Worm (Caenorhabditis elegans) whole organism, mixed stage, embryonic: ENCODE data around the gene cox-5A.

Experiments
- M03D4.4 ChIP-seq: sonication (generic microtip); optimal IDR thresholded peaks from 2 replicates; lab custom pipeline; 2017; ENCODE audit warnings: mild to moderate bottlenecking, missing genetic modification characterization, missing compliant biosample characterization
- blmp-1 ChIP-seq: fragments of 150-350 bp; optimal IDR thresholded peaks from 2 replicates; lab custom pipeline; 2014; ENCODE audit warnings: missing biosample characterization, missing genetic modification characterization
- lin-13 ChIP-seq: fragments of 150-350 bp; optimal IDR thresholded peaks from 2 replicates; lab custom pipeline; 2014; ENCODE audit warnings: missing biosample characterization, missing genetic modification characterization
- nhr-76 ChIP-seq: sonication (generic microtip); optimal IDR thresholded peaks from 2 replicates; lab custom pipeline; 2017; ENCODE audit warnings: missing biosample characterization, missing genetic modification characterization
- snpc-4 ChIP-seq: fragments of 150-350 bp; optimal IDR thresholded peaks from 2 replicates; lab custom pipeline; 2014; ENCODE audit warnings: missing biosample characterization, missing genetic modification characterization

DNA sequence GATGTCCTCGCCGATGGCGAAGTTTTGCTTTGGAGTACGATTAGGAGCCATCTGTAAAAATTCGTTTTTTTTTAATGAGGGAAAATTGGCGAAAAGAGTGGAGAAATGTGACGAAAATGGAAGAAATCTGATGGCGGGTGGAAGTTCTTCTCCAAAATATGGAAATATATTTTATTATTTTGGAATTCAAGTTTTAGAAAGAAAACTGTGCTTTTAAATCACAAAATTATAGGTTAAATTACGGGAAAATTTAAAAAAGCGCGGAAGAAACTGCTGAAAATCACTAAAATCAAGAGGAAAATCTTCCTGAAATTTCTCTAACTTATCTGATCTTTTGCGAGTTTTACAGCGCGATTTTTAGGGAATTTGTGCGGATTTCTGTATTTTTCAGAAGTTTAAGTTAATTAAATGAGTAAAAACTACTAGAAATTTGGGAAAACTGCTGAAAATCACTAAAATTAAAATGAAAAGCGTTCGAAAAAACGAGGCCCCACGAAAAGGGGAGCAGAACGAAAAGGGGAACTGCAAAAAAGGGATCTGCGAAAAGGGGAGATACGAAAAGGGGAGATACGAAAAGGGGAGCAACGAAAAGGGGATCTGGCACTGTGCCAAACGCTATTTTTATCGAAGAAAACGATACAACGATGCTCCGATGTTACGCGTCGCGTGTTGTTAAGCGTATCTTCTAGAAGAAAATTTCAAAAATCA lies 27.6 kb upstream of the cox-5A start, which contains the start of the genes cec-7 and enu-3.5:
- TF ChIP-seq blmp-1 (tag; lab: Kevin White, UChicago) (no peak), snpc-4 (tag; lab: Kevin White, UChicago) (no peak), nhr-76 (tag; lab: Kevin White, UChicago) (no peak), lin-13 (tag; lab: Kevin White, UChicago) (no peak), M03D4.4 (tag; lab: Kevin White, UChicago) (no peak)
